Fruit fly (Drosophila melanogaster): ENCODE measurements around the gene CG4074.

dm6 chr3L:20767227-20767626, 2.1 kb downstream of the CG4074 start:
- TF ChIP-seq sage (GFP tag; optimal IDR thresholded peaks at IDR 0.05) = no peak
- TF ChIP-seq OdsH (GFP tag; optimal IDR thresholded peaks at IDR 0.05) = no peak
- TF ChIP-seq sv (GFP tag; optimal IDR thresholded peaks at IDR 0.05) = no peak
- TF ChIP-seq psq (GFP tag; optimal IDR thresholded peaks at IDR 0.05) = no peak
- no peak for TF ChIP-seq dsf (GFP tag; optimal IDR thresholded peaks at IDR 0.05; ENCODE audit: borderline replicate concordance)
- no peak for TF ChIP-seq ey (GFP tag; optimal IDR thresholded peaks at IDR 0.05)
- no peak for TF ChIP-seq Dfd (GFP tag; optimal IDR thresholded peaks at IDR 0.05)
- no peak for TF ChIP-seq foxo (GFP tag; optimal IDR thresholded peaks at IDR 0.05)
- no peak for TF ChIP-seq rgr (GFP tag; optimal IDR thresholded peaks at IDR 0.05)
- TF ChIP-seq h (GFP tag; optimal IDR thresholded peaks at IDR 0.05) = no peak
- no peak for TF ChIP-seq Hr78 (GFP tag; optimal IDR thresholded peaks at IDR 0.05)
- TF ChIP-seq CrebA (GFP tag; optimal IDR thresholded peaks at IDR 0.05; ENCODE audit: borderline replicate concordance) = no peak
- TF ChIP-seq fru (GFP tag; optimal IDR thresholded peaks at IDR 0.05) = no peak
- TF ChIP-seq pan (optimal IDR thresholded peaks at IDR 0.05) = no peak

Measured in whole organism, wandering third instar larva.